Worm (Caenorhabditis elegans) whole organism, L2 larva: ENCODE results near the gene ZK688.5.
A peak's percentile ranks its signal among the peaks of the same experiment; 100 is the strongest.

ENCODE experiments used
- C34F6.9 ChIP-seq: fragments of 150-350 bp; optimal IDR thresholded peaks from 2 replicates; lab custom pipeline; 2014; ENCODE audit warnings: missing biosample characterization, missing genetic modification characterization
- Y55F3AM.14 ChIP-seq: fragments of 200-800 bp; sonication (Bioruptor generic); optimal IDR thresholded peaks from 2 replicates; lab custom pipeline; 2018; ENCODE audit warnings: mild to moderate bottlenecking, missing genetic modification characterization, missing compliant biosample characterization
- ZK546.5 ChIP-seq: sonication (generic microtip); optimal IDR thresholded peaks from 2 replicates; lab custom pipeline; 2017; ENCODE audit warnings: missing biosample characterization, missing genetic modification characterization
- alr-1 ChIP-seq: fragments of 150-350 bp; optimal IDR thresholded peaks from 2 replicates; lab custom pipeline; 2014; ENCODE audit warnings: missing biosample characterization, missing genetic modification characterization
- aly-2 ChIP-seq: fragments of 150-350 bp; optimal IDR thresholded peaks from 2 replicates; lab custom pipeline; 2014; ENCODE audit warnings: missing biosample characterization, missing genetic modification characterization
- blmp-1 ChIP-seq: sonication (generic microtip); optimal IDR thresholded peaks from 2 replicates; lab custom pipeline; 2017; ENCODE audit warnings: missing genetic modification characterization, mild to moderate bottlenecking, missing compliant biosample characterization, antibody characterized with exemption, moderate library complexity; ENCODE audit not compliant: insufficient read depth
- ceh-16 ChIP-seq: fragments of 150-350 bp; optimal IDR thresholded peaks from 2 replicates; lab custom pipeline; 2014; ENCODE audit warnings: missing biosample characterization, missing genetic modification characterization
- ceh-82 ChIP-seq: fragments of 150-350 bp; optimal IDR thresholded peaks from 2 replicates; lab custom pipeline; 2014; ENCODE audit warnings: missing biosample characterization, missing genetic modification characterization
- crh-2 ChIP-seq: sonication (generic microtip); optimal IDR thresholded peaks from 2 replicates; lab custom pipeline; 2017; ENCODE audit warnings: missing biosample characterization, missing genetic modification characterization
- dmd-4 ChIP-seq: sonication (generic microtip); optimal IDR thresholded peaks from 2 replicates; lab custom pipeline; 2017; ENCODE audit warnings: missing biosample characterization, missing genetic modification characterization
- egl-27 ChIP-seq: sonication (generic microtip); optimal IDR thresholded peaks from 3 replicates; lab custom pipeline; 2017; ENCODE audit warnings: missing biosample characterization, missing genetic modification reagents, missing genetic modification characterization
- elt-3 ChIP-seq: sonication (generic microtip); optimal IDR thresholded peaks from 2 replicates; lab custom pipeline; 2017; ENCODE audit warnings: missing biosample characterization, missing genetic modification characterization
- gmeb-1 ChIP-seq: fragments of 150-350 bp; optimal IDR thresholded peaks from 2 replicates; lab custom pipeline; 2014; ENCODE audit warnings: missing biosample characterization, missing genetic modification characterization
- lin-39 ChIP-seq: fragments of 150-350 bp; optimal IDR thresholded peaks from 2 replicates; lab custom pipeline; 2014; ENCODE audit warnings: missing biosample characterization, missing genetic modification reagents, missing genetic modification characterization
- lsy-2 ChIP-seq, 2 experiments: fragments of 150-350 bp in 1 of 2; sonication (generic microtip) in 1 of 2; optimal IDR thresholded peaks; 2 replicates each; lab custom pipeline; 2014 to 2017; ENCODE audit warnings: missing biosample characterization in 2 of 2, missing genetic modification characterization in 2 of 2
- mbf-1 ChIP-seq: sonication (generic microtip); optimal IDR thresholded peaks from 2 replicates; lab custom pipeline; 2017; ENCODE audit warnings: missing biosample characterization, missing genetic modification characterization
- mdl-1 ChIP-seq, 2 experiments: fragments of 150-350 bp in 1 of 2; sonication (generic microtip) in 1 of 2; optimal IDR thresholded peaks; 2 replicates each; lab custom pipeline; 2017; ENCODE audit warnings: missing biosample characterization in 2 of 2, missing genetic modification characterization in 2 of 2
- nhr-10 ChIP-seq: sonication (generic microtip); optimal IDR thresholded peaks from 2 replicates; lab custom pipeline; 2017; ENCODE audit warnings: missing biosample characterization, missing genetic modification characterization
- nhr-11 ChIP-seq: fragments of 150-350 bp; optimal IDR thresholded peaks from 2 replicates; lab custom pipeline; 2014; ENCODE audit warnings: missing biosample characterization, missing genetic modification characterization
- nhr-12 ChIP-seq: fragments of 150-350 bp; optimal IDR thresholded peaks from 2 replicates; lab custom pipeline; 2014; ENCODE audit warnings: missing biosample characterization, missing genetic modification characterization
- nhr-129 ChIP-seq: fragments of 150-350 bp; optimal IDR thresholded peaks from 2 replicates; lab custom pipeline; 2014; ENCODE audit warnings: missing biosample characterization, missing genetic modification characterization
- nhr-21 ChIP-seq: fragments of 150-350 bp; optimal IDR thresholded peaks from 2 replicates; lab custom pipeline; 2014; ENCODE audit warnings: missing biosample characterization, missing genetic modification characterization
- nhr-23 ChIP-seq: fragments of 150-350 bp; optimal IDR thresholded peaks from 2 replicates; lab custom pipeline; 2014; ENCODE audit warnings: missing biosample characterization, missing genetic modification reagents, missing genetic modification characterization
- nhr-237 ChIP-seq: fragments of 150-350 bp; optimal IDR thresholded peaks from 2 replicates; lab custom pipeline; 2014; ENCODE audit warnings: missing biosample characterization, missing genetic modification characterization
- nhr-6 ChIP-seq: fragments of 150-350 bp; optimal IDR thresholded peaks from 2 replicates; lab custom pipeline; 2014; ENCODE audit warnings: missing biosample characterization, missing genetic modification characterization
- nhr-77 ChIP-seq: fragments of 150-350 bp; optimal IDR thresholded peaks from 2 replicates; lab custom pipeline; 2014; ENCODE audit warnings: missing biosample characterization, missing genetic modification characterization
- peb-1 ChIP-seq: fragments of 150-350 bp; optimal IDR thresholded peaks from 2 replicates; lab custom pipeline; 2014; ENCODE audit warnings: missing biosample characterization, missing genetic modification characterization
- sem-4 ChIP-seq: fragments of 150-350 bp; optimal IDR thresholded peaks from 2 replicates; lab custom pipeline; 2014; ENCODE audit warnings: missing biosample characterization, missing genetic modification reagents, missing genetic modification characterization
- sma-3 ChIP-seq: sonication (generic microtip); optimal IDR thresholded peaks from 2 replicates; lab custom pipeline; 2016; ENCODE audit warnings: missing genetic modification reagents, missing genetic modification characterization, missing compliant biosample characterization
- sma-9 ChIP-seq, 2 experiments: fragments of 150-350 bp in 1 of 2; sonication (generic microtip) in 1 of 2; optimal IDR thresholded peaks; 2 replicates each; lab custom pipeline; 2014 to 2016; ENCODE audit warnings: missing genetic modification characterization in 2 of 2, mild to moderate bottlenecking in 1 of 2, missing biosample characterization in 1 of 2, missing compliant biosample characterization in 1 of 2, missing genetic modification reagents in 1 of 2, moderate library complexity in 1 of 2
- unc-39 ChIP-seq: fragments of 150-350 bp; optimal IDR thresholded peaks from 2 replicates; lab custom pipeline; 2014; ENCODE audit warnings: missing biosample characterization, missing genetic modification characterization
- unc-55 ChIP-seq: fragments of 150-350 bp; sonication (generic microtip); optimal IDR thresholded peaks from 3 replicates; lab custom pipeline; 2014; ENCODE audit warnings: missing biosample characterization, missing genetic modification reagents, missing genetic modification characterization
- unc-62 ChIP-seq: fragments of 150-350 bp; optimal IDR thresholded peaks from 2 replicates; lab custom pipeline; 2014; ENCODE audit warnings: missing biosample characterization, missing genetic modification reagents, missing genetic modification characterization
- zag-1 ChIP-seq: fragments of 150-350 bp; optimal IDR thresholded peaks from 2 replicates; lab custom pipeline; 2014; ENCODE audit warnings: missing biosample characterization, missing genetic modification characterization
- ztf-1 ChIP-seq: fragments of 200-800 bp; sonication (Bioruptor generic); conservative IDR thresholded peaks from 2 replicates; pipeline ENCODE4 v1.3.6; 2022; ENCODE audit warnings: missing genetic modification characterization, missing compliant biosample characterization

Gene ZK688.5

ce11 chrIII:7848173-7848572 lies 43.2 kb downstream of the ZK688.5 start:
- TF ChIP-seq Y55F3AM.14 (GFP tag; lab: Kevin White, UChicago) = no peak
- peak; percentile 9 for TF ChIP-seq sma-9 (GFP tag; optimal IDR thresholded peaks at IDR 0.05; lab: Kevin White, UChicago)
- no peak for TF ChIP-seq sma-9 (tag; optimal IDR thresholded peaks at IDR 0.05; lab: Kevin White, UChicago)
- TF ChIP-seq unc-39 = no peak
- no peak for TF ChIP-seq blmp-1
- no peak for TF ChIP-seq nhr-237 (tag; lab: Kevin White, UChicago)
- no peak for TF ChIP-seq ztf-1 (GFP tag; lab: Robert Waterston, UW)
- no peak for TF ChIP-seq ceh-82 (tag; lab: Kevin White, UChicago)
- no peak for TF ChIP-seq nhr-10 (tag; lab: Kevin White, UChicago)
- no peak for TF ChIP-seq dmd-4 (tag; lab: Kevin White, UChicago)
- TF ChIP-seq nhr-129 (tag; lab: Kevin White, UChicago) = peak; percentile 31
- TF ChIP-seq nhr-21 (tag; lab: Kevin White, UChicago) = no peak
- peak in 1 of 2 experiments; percentile 17 for TF ChIP-seq lsy-2 (tag; optimal IDR thresholded peaks at IDR 0.05; lab: Kevin White, UChicago)
- TF ChIP-seq C34F6.9 (tag; lab: Kevin White, UChicago) = peak; percentile 50
- no peak for TF ChIP-seq crh-2 (tag; lab: Kevin White, UChicago)
- TF ChIP-seq lin-39 = peak; percentile 25
- no peak for TF ChIP-seq mdl-1 (tag; optimal IDR thresholded peaks at IDR 0.05; lab: Kevin White, UChicago)
- TF ChIP-seq sem-4 (tag; lab: Kevin White, UChicago) = no peak
- TF ChIP-seq nhr-11 (tag; lab: Kevin White, UChicago) = no peak
- TF ChIP-seq, all 48 proteins: peak for 5

ce11 chrIII:7843536-7843935 lies 47.9 kb downstream of the ZK688.5 start, which contains the start of gene ZK652.8:
Gene ZK652.8 (minus strand): TSS chrIII:7843636.
- TF ChIP-seq ztf-1 (GFP tag; lab: Robert Waterston, UW) (no peak), nhr-12 (no peak), C34F6.9 (tag; lab: Kevin White, UChicago) (no peak), nhr-23 (no peak), nhr-237 (tag; lab: Kevin White, UChicago) (no peak), nhr-77 (tag; lab: Kevin White, UChicago) (no peak), dmd-4 (tag; lab: Kevin White, UChicago) (no peak), sma-9 (GFP tag; optimal IDR thresholded peaks at IDR 0.05; lab: Kevin White, UChicago) (no peak), sma-9 (tag; optimal IDR thresholded peaks at IDR 0.05; lab: Kevin White, UChicago) (no peak), nhr-6 (tag; lab: Kevin White, UChicago) (no peak)

ce11 chrIII:7838907-7839642 lies 52.3 kb downstream of the ZK688.5 start, which contains the start of gene ceh-23:
Gene ceh-23 (plus strand): TSS chrIII:7839592.
- TF ChIP-seq nhr-11 (tag; lab: Kevin White, UChicago) (no peak), mbf-1 (tag; lab: Kevin White, UChicago) (no peak), aly-2 (no peak), sma-9 (GFP tag; optimal IDR thresholded peaks at IDR 0.05; lab: Kevin White, UChicago) (peak; percentile 1), sma-9 (tag; optimal IDR thresholded peaks at IDR 0.05; lab: Kevin White, UChicago) (no peak), zag-1 (tag; lab: Kevin White, UChicago) (no peak)

ce11 chrIII:7837567-7837966 lies 53.9 kb downstream of the ZK688.5 start:
- TF ChIP-seq peb-1 (tag; lab: Kevin White, UChicago) = no peak
- no peak for TF ChIP-seq mdl-1 (tag; optimal IDR thresholded peaks at IDR 0.05; lab: Kevin White, UChicago)
- TF ChIP-seq unc-55 = no peak
- TF ChIP-seq nhr-11 (tag; lab: Kevin White, UChicago) = no peak
- no peak for TF ChIP-seq alr-1 (tag; lab: Kevin White, UChicago)
- TF ChIP-seq crh-2 (tag; lab: Kevin White, UChicago) = no peak
- TF ChIP-seq sma-3 (GFP tag; lab: Kevin White, UChicago) = no peak
- no peak for TF ChIP-seq ceh-16
- TF ChIP-seq unc-39 = no peak
- no peak for TF ChIP-seq gmeb-1
- TF ChIP-seq egl-27 (tag; lab: Kevin White, UChicago) = no peak
- no peak for TF ChIP-seq ZK546.5 (tag; lab: Kevin White, UChicago)
- no peak for TF ChIP-seq elt-3
- TF ChIP-seq unc-62 (GFP tag; lab: Kevin White, UChicago) = no peak
- TF ChIP-seq, all 48 proteins: peak for 0
